Worm (Caenorhabditis elegans): Measurements from ENCODE around the gene lido-17.

DNA sequence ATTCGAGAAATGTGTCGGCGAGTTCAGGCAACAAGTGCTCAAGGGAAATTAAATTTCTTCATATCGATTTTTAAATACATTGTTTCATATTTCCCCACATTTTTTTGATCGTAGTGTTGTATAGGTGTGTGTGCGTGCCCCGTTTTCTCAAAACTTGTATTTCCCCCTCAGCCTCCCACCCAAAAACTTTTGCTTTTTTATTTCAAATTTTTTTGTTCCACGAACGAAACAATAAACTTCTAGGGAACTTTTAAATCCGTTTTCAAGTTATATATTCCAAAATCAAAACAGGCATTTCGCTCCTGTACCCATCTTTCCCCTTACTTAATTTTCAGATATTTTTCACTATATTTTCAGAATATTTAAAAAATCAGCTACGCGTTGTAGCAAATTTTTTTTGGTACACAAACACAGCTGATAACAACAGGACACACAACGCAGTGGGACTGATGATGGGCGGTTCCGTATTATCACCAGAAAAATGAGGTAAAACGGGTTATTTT is 25.5 kb upstream of the lido-17 start, which contains the start of the genes M176.4 and M176.16:
- TF ChIP-seq flt-1 (GFP tag; IDR thresholded peaks at IDR 0.05), result no peak
- no peak for TF ChIP-seq hnd-1 (tag; optimal IDR thresholded peaks at IDR 0.05)
- no peak for TF ChIP-seq aly-1 (tag; optimal IDR thresholded peaks at IDR 0.05)
